Worm (Caenorhabditis elegans): Measurements from ENCODE around the gene F35B3.4.

The F35B3.4 gene

ce11 chrX:17041571-17041970 lies 20.8 kb upstream of the F35B3.4 start:
- no peak for TF ChIP-seq lin-35 (GFP tag; optimal IDR thresholded peaks at IDR 0.05)
- no peak for TF ChIP-seq nhr-237 (tag; optimal IDR thresholded peaks at IDR 0.05)
- no peak for TF ChIP-seq zip-4 (GFP tag; optimal IDR thresholded peaks at IDR 0.05)
- no peak for TF ChIP-seq unc-30 (tag; optimal IDR thresholded peaks at IDR 0.05)
- peak; percentile 5 for TF ChIP-seq rnt-1 (tag; optimal IDR thresholded peaks at IDR 0.05)

- no peak for TF ChIP-seq ceh-8 (GFP tag; optimal IDR thresholded peaks at IDR 0.05)
- no peak for TF ChIP-seq aly-2 (tag; optimal IDR thresholded peaks at IDR 0.05)
- no peak for TF ChIP-seq unc-30 (tag; optimal IDR thresholded peaks at IDR 0.05)
- no peak for TF ChIP-seq F16B12.6 (tag; optimal IDR thresholded peaks at IDR 0.05)
- TF ChIP-seq unc-130 (tag; optimal IDR thresholded peaks at IDR 0.05): no peak
- no peak for TF ChIP-seq swsn-7 (tag; optimal IDR thresholded peaks at IDR 0.05)
- TF ChIP-seq blmp-1 (tag; optimal IDR thresholded peaks at IDR 0.05): peak; percentile 92
- peak in 1 of 6 experiments; percentile 14 for TF ChIP-seq elt-3 (tag; optimal IDR thresholded peaks at IDR 0.05)
- peak; percentile 5 for TF ChIP-seq lin-14 (GFP tag; optimal IDR thresholded peaks at IDR 0.05)
- no peak for TF ChIP-seq lir-3 (tag; optimal IDR thresholded peaks at IDR 0.05; ENCODE audit: poor library complexity)
- no peak for TF ChIP-seq sox-4 (tag; optimal IDR thresholded peaks at IDR 0.05)
- TF ChIP-seq pax-3 (tag; optimal IDR thresholded peaks at IDR 0.05): no peak
- no peak for TF ChIP-seq nhr-71 (tag; optimal IDR thresholded peaks at IDR 0.05)
- TF ChIP-seq tbx-2 (tag; optimal IDR thresholded peaks at IDR 0.05): no peak
- TF ChIP-seq lin-15B (tag; optimal IDR thresholded peaks at IDR 0.05): no peak
- no peak for TF ChIP-seq xbp-1 (tag; optimal IDR thresholded peaks at IDR 0.05)
These were observed 17.9 kb upstream of the F35B3.4 start for ce11 chrX:17038616-17039015.

ce11 chrX:17034773-17035172 lies 14.0 kb upstream of the F35B3.4 start:
- peak; percentile 20 for TF ChIP-seq lin-14 (GFP tag; optimal IDR thresholded peaks at IDR 0.05)
- TF ChIP-seq blmp-1 (tag; optimal IDR thresholded peaks at IDR 0.05): peak; percentile 49
- TF ChIP-seq ceh-8 (GFP tag; optimal IDR thresholded peaks at IDR 0.05): no peak

ce11 chrX:17034193-17034592 lies 13.4 kb upstream of the F35B3.4 start:
- TF ChIP-seq blmp-1 (tag; optimal IDR thresholded peaks at IDR 0.05): peak; percentile 42
- no peak for TF ChIP-seq alr-1 (tag; optimal IDR thresholded peaks at IDR 0.05; ENCODE audit: borderline replicate concordance)
- TF ChIP-seq nhr-20 (tag; optimal IDR thresholded peaks at IDR 0.05): no peak
- TF ChIP-seq lin-14 (GFP tag; optimal IDR thresholded peaks at IDR 0.05): peak; percentile 58
- no peak for TF ChIP-seq nhr-12 (tag; optimal IDR thresholded peaks at IDR 0.05)
- peak; percentile 63 for TF ChIP-seq nhr-85 (tag)
- peak in 1 of 6 experiments; percentile 1 for TF ChIP-seq elt-3 (tag; optimal IDR thresholded peaks at IDR 0.05)
- TF ChIP-seq tbx-2 (tag; optimal IDR thresholded peaks at IDR 0.05): peak; percentile 4
- no peak for TF ChIP-seq unc-130 (tag; optimal IDR thresholded peaks at IDR 0.05)

ce11 chrX:17030169-17030914 lies 9.6 kb upstream of the F35B3.4 start, which contains the start of gene ptrn-1:
TSS of gene ptrn-1 (minus strand) at chrX:17030219.
- peak; percentile 52 for TF ChIP-seq tbx-2 (tag; optimal IDR thresholded peaks at IDR 0.05)
- TF ChIP-seq fkh-10 (GFP tag; optimal IDR thresholded peaks at IDR 0.05): peak; percentile 79
- peak; percentile 72 for TF ChIP-seq nhr-19 (GFP tag; conservative IDR thresholded peaks at IDR 0.05)
- TF ChIP-seq lin-13 (GFP tag; optimal IDR thresholded peaks at IDR 0.05): peak; percentile 54
- TF ChIP-seq nhr-20 (tag; optimal IDR thresholded peaks at IDR 0.05): peak; percentile 67
- TF ChIP-seq rnt-1 (tag; optimal IDR thresholded peaks at IDR 0.05): peak; percentile 77
- peak; percentile 30 for TF ChIP-seq nhr-90 (tag; optimal IDR thresholded peaks at IDR 0.05; ENCODE audit: poor library complexity)
- TF ChIP-seq ceh-82 (tag; optimal IDR thresholded peaks at IDR 0.05): peak; percentile 22 to 62 (median 47)
- TF ChIP-seq dpl-1 (GFP tag; optimal IDR thresholded peaks at IDR 0.05): peak in 1 of 3 experiments; percentile 13
- peak; percentile 79 for TF ChIP-seq nhr-71 (tag; optimal IDR thresholded peaks at IDR 0.05)
- peak; percentile 64 for TF ChIP-seq swsn-7 (tag; optimal IDR thresholded peaks at IDR 0.05)
- peak; percentile 23 to 30 for TF ChIP-seq egl-27 (tag; optimal IDR thresholded peaks at IDR 0.05)
- no peak for TF ChIP-seq C34B4.2 (tag; optimal IDR thresholded peaks at IDR 0.05)
- peak; percentile 18 for TF ChIP-seq xbp-1 (tag; optimal IDR thresholded peaks at IDR 0.05)
- peak; percentile 76 for TF ChIP-seq nhr-85 (tag)
- peak; percentile 35 for TF ChIP-seq snpc-4 (tag; optimal IDR thresholded peaks at IDR 0.05)
- TF ChIP-seq zip-4 (GFP tag; optimal IDR thresholded peaks at IDR 0.05): no peak
- TF ChIP-seq blmp-1 (tag; optimal IDR thresholded peaks at IDR 0.05): peak; percentile 94
- TF ChIP-seq efl-1 (optimal IDR thresholded peaks at IDR 0.05): peak; percentile 25 to 32
- TF ChIP-seq efl-1 (GFP tag; optimal IDR thresholded peaks at IDR 0.05 in 1 of 2): peak in 1 of 2 experiments; percentile 92
- TF ChIP-seq aly-2 (tag; optimal IDR thresholded peaks at IDR 0.05): no peak
- peak; percentile 56 for TF ChIP-seq nhr-47 (tag; optimal IDR thresholded peaks at IDR 0.05)
- no peak for TF ChIP-seq ets-5 (GFP tag; IDR thresholded peaks at IDR 0.05)
- peak in 1 of 2 experiments; percentile 73 for TF ChIP-seq mdl-1 (tag; optimal IDR thresholded peaks at IDR 0.05)
- peak; percentile 56 for TF ChIP-seq unc-130 (tag; optimal IDR thresholded peaks at IDR 0.05)
- TF ChIP-seq ztf-11 (tag; optimal IDR thresholded peaks at IDR 0.05): peak in 1 of 2 experiments; percentile 17
- peak; percentile 45 for TF ChIP-seq nhr-77 (tag; optimal IDR thresholded peaks at IDR 0.05)
- peak in 1 of 6 experiments; percentile 13 for TF ChIP-seq elt-3 (tag; optimal IDR thresholded peaks at IDR 0.05)
